Worm (Caenorhabditis elegans) whole organism, early embryonic: ENCODE measurements around the gene W09H1.3.

Experiments
- B0310.2 ChIP-seq: sonication (generic microtip); optimal IDR thresholded peaks from 2 replicates; lab custom pipeline; 2016; ENCODE audit warnings: mild to moderate bottlenecking, missing genetic modification characterization, missing compliant biosample characterization
- F13C5.2 ChIP-seq: sonication (generic microtip); optimal IDR thresholded peaks from 2 replicates; lab custom pipeline; 2017; ENCODE audit warnings: mild to moderate bottlenecking, missing genetic modification characterization, inconsistent platforms, missing compliant biosample characterization
- aly-1 ChIP-seq: sonication (generic microtip); optimal IDR thresholded peaks from 2 replicates; lab custom pipeline; 2016; ENCODE audit warnings: missing genetic modification characterization, missing compliant biosample characterization
- ama-1 ChIP-seq: fragments of 150-350 bp; optimal IDR thresholded peaks from 2 replicates; lab custom pipeline; 2014
- ceh-13 ChIP-seq: fragments of 200-800 bp; sonication (Bioruptor generic); optimal IDR thresholded peaks from 2 replicates; lab custom pipeline; 2018; ENCODE audit warnings: mild to moderate bottlenecking, missing genetic modification characterization, missing compliant biosample characterization
- ceh-36 ChIP-seq: sonication (generic microtip); optimal IDR thresholded peaks from 2 replicates; lab custom pipeline; 2016; ENCODE audit warnings: missing genetic modification characterization, inconsistent platforms, missing compliant biosample characterization
- ets-7 ChIP-seq: sonication (generic microtip); optimal IDR thresholded peaks from 2 replicates; lab custom pipeline; 2016; ENCODE audit warnings: missing genotype, missing genetic modification characterization, missing compliant biosample characterization
- flt-1 ChIP-seq: fragments of 200-800 bp; sonication (Bioruptor generic); IDR thresholded peaks from 2 replicates; pipeline ENCODE4 v1.3.6; 2022; ENCODE audit warnings: missing genetic modification characterization, missing compliant biosample characterization
- hmbx-1 ChIP-seq: sonication (generic microtip); optimal IDR thresholded peaks from 2 replicates; lab custom pipeline; 2016; ENCODE audit warnings: mild to moderate bottlenecking, missing genetic modification characterization, missing compliant biosample characterization
- hmg-4 ChIP-seq: fragments of 200-800 bp; sonication (Bioruptor generic); optimal IDR thresholded peaks from 2 replicates; lab custom pipeline; 2018; ENCODE audit warnings: mild to moderate bottlenecking, missing genetic modification characterization, missing compliant biosample characterization
- hnd-1 ChIP-seq: sonication (generic microtip); optimal IDR thresholded peaks from 2 replicates; lab custom pipeline; 2016; ENCODE audit warnings: missing genetic modification characterization, missing compliant biosample characterization
- pes-1 ChIP-seq: fragments of 200-800 bp; sonication (Bioruptor generic); IDR thresholded peaks from 2 replicates; pipeline ENCODE4 v1.3.6; 2022; ENCODE audit warnings: missing genetic modification reagents, missing genetic modification characterization, missing compliant biosample characterization
- scrt-1 ChIP-seq: fragments of 200-800 bp; sonication (Bioruptor generic); IDR thresholded peaks from 2 replicates; pipeline ENCODE4 v1.3.6; 2022; ENCODE audit warnings: missing genetic modification characterization, missing compliant biosample characterization
- sea-1 ChIP-seq: fragments of 200-800 bp; sonication (Bioruptor generic); conservative IDR thresholded peaks from 2 replicates; pipeline ENCODE4 v1.3.6; 2022; ENCODE audit warnings: missing genetic modification characterization, missing compliant biosample characterization
- tbx-11 ChIP-seq: fragments of 200-800 bp; sonication (Bioruptor generic); IDR thresholded peaks from 2 replicates; pipeline ENCODE4 v1.3.6; 2022; ENCODE audit warnings: missing genetic modification characterization, missing compliant biosample characterization
- tbx-37 ChIP-seq: fragments of 200-800 bp; sonication (Bioruptor generic); conservative IDR thresholded peaks from 2 replicates; pipeline ENCODE4 v1.3.6; 2022; ENCODE audit warnings: missing genetic modification reagents, missing genetic modification characterization, missing compliant biosample characterization
- tra-4 ChIP-seq: sonication (generic microtip); optimal IDR thresholded peaks from 2 replicates; lab custom pipeline; 2017; ENCODE audit warnings: missing genetic modification characterization, missing compliant biosample characterization

Gene W09H1.3

DNA sequence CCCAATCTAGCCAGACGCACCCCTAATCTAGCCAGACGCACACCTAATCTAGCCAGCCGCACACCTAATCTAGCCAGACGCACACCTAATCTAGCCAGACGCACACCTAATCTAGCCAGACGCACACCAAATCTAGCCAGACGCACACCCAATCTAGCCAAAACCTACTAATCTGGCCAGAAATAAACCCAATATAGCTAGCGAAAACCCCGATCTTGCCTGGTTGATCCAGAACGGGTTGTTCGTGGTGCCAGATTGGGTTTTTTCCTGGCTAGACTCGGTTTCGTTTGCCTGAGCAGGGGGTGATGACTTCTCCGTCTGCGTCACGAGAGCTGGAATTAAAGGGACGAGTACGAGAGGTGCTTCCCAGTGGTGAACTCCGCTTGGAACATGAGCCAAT is at the start of gene W09H1.3:
TSS of gene W09H1.3 (plus strand) at position 301 of the 400 bp plus-strand sequence.
- TF ChIP-seq tra-4 (tag; lab: Kevin White, UChicago) (no peak), pes-1 (no peak), ama-1 (lab: Kevin White, UChicago) (no peak), sea-1 (no peak)

DNA sequence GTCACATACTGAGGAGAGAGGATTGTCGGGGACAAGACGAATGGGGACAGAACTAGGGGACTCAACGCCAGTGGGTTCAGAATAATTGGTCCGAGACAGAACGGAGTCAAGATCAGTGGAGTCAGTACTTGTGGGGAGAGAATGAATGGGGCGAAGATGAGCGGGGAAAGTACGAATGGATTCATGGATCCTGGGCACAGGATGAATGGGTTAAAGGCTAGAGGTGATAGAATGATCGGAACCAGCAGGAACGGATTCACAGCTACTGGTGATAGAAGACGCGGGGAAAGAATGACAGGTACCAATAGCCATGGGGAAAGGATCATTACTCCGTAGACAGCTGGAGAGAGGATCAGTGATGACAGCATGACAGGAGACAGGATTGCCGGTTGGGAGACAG is 44.7 kb upstream of the W09H1.3 start:
- TF ChIP-seq ama-1 (lab: Kevin White, UChicago) (no peak), scrt-1 (GFP tag; lab: Robert Waterston, UW) (no peak), ceh-13 (no peak), flt-1 (no peak), pes-1 (no peak), hmg-4 (GFP tag; lab: Kevin White, UChicago) (no peak), tbx-37 (no peak), sea-1 (no peak), hmbx-1 (tag; lab: Kevin White, UChicago) (no peak), ceh-36 (no peak), tra-4 (tag; lab: Kevin White, UChicago) (no peak), tbx-11 (GFP tag; lab: Robert Waterston, UW) (no peak), B0310.2 (tag; lab: Kevin White, UChicago) (no peak), aly-1 (tag; lab: Kevin White, UChicago) (no peak), ets-7 (tag; lab: Kevin White, UChicago) (no peak), hnd-1 (tag; lab: Kevin White, UChicago) (no peak), F13C5.2 (tag; lab: Kevin White, UChicago) (no peak)

DNA sequence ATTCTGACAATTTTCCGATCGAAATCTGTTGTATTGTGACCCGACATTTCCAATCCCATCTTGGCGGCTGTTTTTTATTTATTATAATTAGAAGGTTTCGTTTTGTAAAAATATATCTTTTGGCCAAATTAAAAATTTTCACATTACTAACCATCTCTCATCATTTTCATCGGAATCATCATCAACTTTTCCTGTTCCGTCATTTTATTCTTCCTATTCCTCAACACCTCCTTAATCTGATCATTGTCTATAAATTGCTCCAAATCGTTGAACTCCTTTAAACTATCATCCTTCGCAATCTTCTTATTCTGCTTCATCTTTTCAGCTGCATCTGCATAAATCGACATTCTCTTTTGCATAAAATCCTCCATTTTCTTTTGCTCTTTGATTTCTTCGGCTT is 41.9 kb upstream of the W09H1.3 start:
- no peak for TF ChIP-seq ceh-13
- TF ChIP-seq tra-4 (tag; lab: Kevin White, UChicago), result no peak
- TF ChIP-seq scrt-1 (GFP tag; lab: Robert Waterston, UW), result no peak
- TF ChIP-seq hmg-4 (GFP tag; lab: Kevin White, UChicago), result no peak
- TF ChIP-seq flt-1, result no peak
- TF ChIP-seq ets-7 (tag; lab: Kevin White, UChicago), result no peak
- no peak for TF ChIP-seq aly-1 (tag; lab: Kevin White, UChicago)

DNA sequence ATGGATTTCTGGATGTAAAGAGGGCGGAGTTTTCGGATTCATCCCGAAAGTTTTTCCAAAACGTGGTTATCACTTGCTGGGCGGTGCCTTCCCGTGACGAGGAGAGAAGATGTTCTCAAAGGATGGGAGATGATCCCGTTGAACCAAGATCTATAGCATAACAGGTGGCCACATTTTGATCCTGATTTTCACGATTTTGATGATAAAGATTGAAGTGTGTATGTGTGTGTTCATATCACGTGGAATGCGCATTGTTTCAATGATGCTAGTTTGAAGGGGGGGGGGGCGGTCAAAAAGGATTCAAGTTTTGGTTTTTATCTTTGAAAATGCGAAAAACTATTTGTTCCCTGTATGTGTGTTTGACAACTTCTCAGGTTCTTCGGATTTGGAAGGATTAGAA is 39.0 kb upstream of the W09H1.3 start, which contains the start of gene mltn-1:
TSS of gene mltn-1 (minus strand) at position 22 of the 400 bp plus-strand sequence.
- no peak for TF ChIP-seq ets-7 (tag; lab: Kevin White, UChicago)
- no peak for TF ChIP-seq F13C5.2 (tag; lab: Kevin White, UChicago)
- TF ChIP-seq tbx-37, result no peak
- no peak for TF ChIP-seq ama-1 (lab: Kevin White, UChicago)
- TF ChIP-seq ceh-36, result no peak
- no peak for TF ChIP-seq scrt-1 (GFP tag; lab: Robert Waterston, UW)
- TF ChIP-seq aly-1 (tag; lab: Kevin White, UChicago), result no peak
- no peak for TF ChIP-seq hmbx-1 (tag; lab: Kevin White, UChicago)
- no peak for TF ChIP-seq tbx-11 (GFP tag; lab: Robert Waterston, UW)
- no peak for TF ChIP-seq sea-1
- no peak for TF ChIP-seq hnd-1 (tag; lab: Kevin White, UChicago)
- no peak for TF ChIP-seq tra-4 (tag; lab: Kevin White, UChicago)
- TF ChIP-seq hmg-4 (GFP tag; lab: Kevin White, UChicago), result no peak
- TF ChIP-seq B0310.2 (tag; lab: Kevin White, UChicago), result no peak
- no peak for TF ChIP-seq flt-1
- TF ChIP-seq ceh-13, result no peak
- TF ChIP-seq pes-1, result no peak

DNA sequence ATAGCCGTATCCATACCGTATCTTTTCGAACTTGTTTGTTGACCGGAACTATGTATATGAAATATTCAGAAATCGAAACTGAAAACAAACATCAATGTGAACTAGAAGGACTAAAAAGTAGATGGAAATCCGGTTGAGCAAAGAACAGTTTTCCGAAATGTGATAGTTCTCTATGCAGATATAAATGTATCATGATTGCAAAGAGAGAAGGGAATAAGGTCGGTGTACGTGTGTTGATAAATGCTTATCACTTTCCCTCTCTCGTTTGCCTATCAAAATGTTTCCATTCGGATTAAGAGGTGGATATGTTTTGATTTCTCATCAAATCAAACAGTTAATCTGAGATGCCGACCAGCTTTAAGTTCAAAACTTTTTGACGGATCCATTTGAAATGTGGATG is 36.0 kb upstream of the W09H1.3 start:
- no peak for TF ChIP-seq ama-1 (lab: Kevin White, UChicago)

DNA sequence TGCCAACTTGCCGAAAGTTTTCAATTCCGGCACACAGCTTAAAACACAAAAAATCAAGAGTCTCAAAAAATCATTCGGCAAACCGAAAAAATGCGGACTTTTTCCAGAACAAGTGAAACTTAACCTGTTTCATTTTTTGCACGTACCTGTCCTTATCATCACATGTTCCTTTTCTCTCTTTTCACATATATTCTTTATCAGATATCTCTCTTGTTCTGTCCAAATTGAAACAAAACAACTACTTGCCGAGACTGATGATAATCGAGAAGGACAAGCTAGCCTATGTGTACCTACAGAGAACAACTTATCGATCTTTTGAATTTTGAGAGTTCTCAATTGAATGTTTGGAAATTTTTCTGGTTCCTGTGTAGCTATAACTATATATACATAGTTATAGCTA is 34.3 kb upstream of the W09H1.3 start:
- TF ChIP-seq aly-1 (tag; lab: Kevin White, UChicago) (no peak), ceh-36 (no peak), ama-1 (lab: Kevin White, UChicago) (no peak), F13C5.2 (tag; lab: Kevin White, UChicago) (no peak)

DNA sequence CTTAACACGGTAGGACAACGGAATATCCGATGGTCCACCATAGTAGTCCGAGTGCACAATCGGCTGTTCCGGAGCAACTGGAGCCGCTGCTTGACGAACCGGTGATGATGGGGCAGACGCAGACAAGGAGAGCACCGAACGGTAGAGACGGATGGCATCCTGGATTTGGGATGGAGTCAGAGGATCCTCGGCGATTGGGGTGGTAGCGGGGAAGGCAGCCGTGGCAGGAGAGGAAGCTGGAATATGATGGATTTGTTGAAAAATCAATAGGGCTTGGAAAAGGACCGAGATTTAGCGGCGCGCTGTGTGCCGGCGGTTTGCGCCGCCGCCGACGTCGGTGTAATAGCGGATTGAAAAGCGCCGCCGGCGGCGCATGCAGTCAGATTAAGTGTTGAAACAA is 31.8 kb upstream of the W09H1.3 start:
- TF ChIP-seq F13C5.2 (tag; lab: Kevin White, UChicago) (no peak), tbx-37 (no peak), B0310.2 (tag; lab: Kevin White, UChicago) (no peak), hmbx-1 (tag; lab: Kevin White, UChicago) (no peak), ama-1 (lab: Kevin White, UChicago) (no peak), ets-7 (tag; lab: Kevin White, UChicago) (no peak), tbx-11 (GFP tag; lab: Robert Waterston, UW) (no peak), scrt-1 (GFP tag; lab: Robert Waterston, UW) (no peak), ceh-13 (no peak), flt-1 (no peak), tra-4 (tag; lab: Kevin White, UChicago) (no peak), pes-1 (no peak), sea-1 (no peak), ceh-36 (no peak), aly-1 (tag; lab: Kevin White, UChicago) (no peak), hmg-4 (GFP tag; lab: Kevin White, UChicago) (no peak), hnd-1 (tag; lab: Kevin White, UChicago) (no peak)

DNA sequence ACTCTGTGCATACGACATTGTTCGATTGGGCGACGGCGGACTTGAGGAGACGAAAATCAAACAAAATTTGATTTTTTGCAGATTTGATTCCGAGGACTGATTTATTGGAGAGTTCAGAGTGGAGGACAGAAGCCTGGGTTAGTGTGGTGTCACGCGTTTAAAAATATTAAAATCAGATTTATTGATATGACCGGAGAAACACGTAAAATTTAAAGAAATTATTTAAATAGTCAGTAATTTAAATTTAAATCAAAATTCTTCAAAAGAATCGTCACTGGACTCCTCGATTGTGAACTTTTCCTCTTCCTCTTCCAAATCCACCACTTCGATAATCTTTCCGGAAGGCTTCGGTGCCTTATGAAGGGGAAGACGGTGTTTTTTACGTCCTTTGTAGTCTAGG is 30.9 kb upstream of the W09H1.3 start, which contains the start of gene spe-18:
TSS of gene spe-18 (minus strand) at position 101 of the 400 bp plus-strand sequence.
- TF ChIP-seq ama-1 (lab: Kevin White, UChicago) (no peak), F13C5.2 (tag; lab: Kevin White, UChicago) (no peak), ceh-13 (no peak), flt-1 (no peak), scrt-1 (GFP tag; lab: Robert Waterston, UW) (no peak), aly-1 (tag; lab: Kevin White, UChicago) (no peak), sea-1 (no peak)
